Worm (Caenorhabditis elegans) whole organism, L3 larva: ENCODE measurements around the gene ZK809.5.

ENCODE experiments used
- ama-1 ChIP-seq: fragments of 150-350 bp; optimal IDR thresholded peaks from 2 replicates; lab custom pipeline; 2018
- elt-2 ChIP-seq: sonication (generic microtip); optimal IDR thresholded peaks from 2 replicates; lab custom pipeline; 2016; ENCODE audit warnings: missing genetic modification reagents, mild to moderate bottlenecking, missing genetic modification characterization, missing compliant biosample characterization
- nhr-237 ChIP-seq: fragments of 150-350 bp; optimal IDR thresholded peaks from 2 replicates; lab custom pipeline; 2014; ENCODE audit warnings: missing biosample characterization, missing genetic modification characterization
- nhr-76 ChIP-seq: fragments of 150-350 bp; sonication (generic microtip); optimal IDR thresholded peaks from 5 replicates; lab custom pipeline; 2014; ENCODE audit warnings: missing biosample characterization, missing genetic modification characterization
- pha-4 ChIP-seq: fragments of 150-350 bp; optimal IDR thresholded peaks from 2 replicates; lab custom pipeline; 2014; ENCODE audit warnings: missing biosample characterization, missing genetic modification reagents, missing genetic modification characterization
- unc-62 ChIP-seq: fragments of 150-350 bp; sonication (generic microtip); optimal IDR thresholded peaks from 4 replicates; lab custom pipeline; 2014; ENCODE audit warnings: missing biosample characterization, missing genetic modification reagents, missing genetic modification characterization
- zag-1 ChIP-seq: fragments of 150-350 bp; optimal IDR thresholded peaks from 2 replicates; lab custom pipeline; 2014; ENCODE audit warnings: missing biosample characterization, missing genetic modification characterization

- TF ChIP-seq nhr-76 (tag; lab: Kevin White, UChicago) (no peak), zag-1 (tag; lab: Kevin White, UChicago) (no peak), nhr-237 (tag; lab: Kevin White, UChicago) (no peak), pha-4 (tag; lab: Kevin White, UChicago) (no peak), unc-62 (GFP tag; lab: Kevin White, UChicago) (no peak), elt-2 (tag; lab: Kevin White, UChicago) (no peak), ama-1 (lab: Kevin White, UChicago) (no peak)
Observed at ce11 chrIV:11703685-11704296, 47.3 kb downstream of the ZK809.5 start, which contains the start of the genes T22B3.3 and alg-3.
